Worm (Caenorhabditis elegans) whole organism, L4 larva: Measurements from ENCODE around the gene F59B10.5.

Experiments
- F10B5.3 ChIP-seq: sonication (generic microtip); optimal IDR thresholded peaks from 2 replicates; lab custom pipeline; 2016; ENCODE audit warnings: mild to moderate bottlenecking, missing genetic modification characterization, missing compliant biosample characterization
- F49E8.2 ChIP-seq: sonication (generic microtip); optimal IDR thresholded peaks from 2 replicates; lab custom pipeline; 2016; ENCODE audit warnings: missing compliant biosample characterization, mild to moderate bottlenecking, missing genetic modification characterization, borderline replicate concordance
- T26A8.4 ChIP-seq: fragments of 200-800 bp; sonication (Bioruptor generic); IDR thresholded peaks from 2 replicates; pipeline ENCODE4 v1.3.6; 2022; ENCODE audit warnings: missing genetic modification characterization, missing compliant biosample characterization
- ZK337.2 ChIP-seq: fragments of 200-800 bp; sonication (Bioruptor generic); IDR thresholded peaks from 2 replicates; pipeline ENCODE4 v1.3.6; 2022; ENCODE audit warnings: missing genetic modification reagents, missing genetic modification characterization, missing compliant biosample characterization
- aha-1 ChIP-seq: fragments of 150-350 bp; peaks from one replicate; lab custom pipeline; 2014; ENCODE audit warnings: missing biosample characterization, missing genetic modification characterization
- ama-1 ChIP-seq: fragments of 150-350 bp; optimal IDR thresholded peaks from 2 replicates; lab custom pipeline; 2014; ENCODE audit warnings: inconsistent platforms, mixed read lengths
- ceh-82 ChIP-seq: sonication (generic microtip); optimal IDR thresholded peaks from 2 replicates; lab custom pipeline; 2017; ENCODE audit warnings: missing biosample characterization, missing genetic modification characterization
- daf-12 ChIP-seq: fragments of 150-350 bp; optimal IDR thresholded peaks from 2 replicates; lab custom pipeline; 2014; ENCODE audit warnings: missing biosample characterization, missing genetic modification reagents, missing genetic modification characterization
- dmd-6 ChIP-seq: fragments of 200-800 bp; sonication (Bioruptor generic); IDR thresholded peaks from 2 replicates; pipeline ENCODE4 v1.3.6; 2022; ENCODE audit warnings: missing genetic modification reagents, missing genetic modification characterization, missing compliant biosample characterization
- dmd-9 ChIP-seq: fragments of 200-800 bp; sonication (Bioruptor generic); IDR thresholded peaks from 2 replicates; pipeline ENCODE4 v1.3.6; 2022; ENCODE audit warnings: missing genetic modification reagents, missing genetic modification characterization, missing compliant biosample characterization
- duxl-1 ChIP-seq: sonication (generic microtip); optimal IDR thresholded peaks from 2 replicates; lab custom pipeline; 2016; ENCODE audit warnings: mild to moderate bottlenecking, missing genetic modification characterization, moderate library complexity, missing compliant biosample characterization; ENCODE audit not compliant: poor library complexity
- dve-1 ChIP-seq: sonication (generic microtip); optimal IDR thresholded peaks from 2 replicates; lab custom pipeline; 2017; ENCODE audit warnings: antibody characterized with exemption, mild to moderate bottlenecking, missing genetic modification characterization, missing compliant biosample characterization; ENCODE audit not compliant: insufficient read depth
- fos-1 ChIP-seq: fragments of 150-350 bp; optimal IDR thresholded peaks from 2 replicates; lab custom pipeline; 2014; ENCODE audit warnings: missing biosample characterization, missing genetic modification characterization
- hif-1 ChIP-seq, 2 experiments: sonication (generic microtip); optimal IDR thresholded peaks; 2 replicates each; lab custom pipeline; 2016 to 2017; ENCODE audit warnings: missing compliant biosample characterization in 2 of 2, missing genetic modification characterization in 2 of 2, missing genetic modification reagents in 2 of 2, missing genotype in 2 of 2, mild to moderate bottlenecking in 1 of 2
- hlh-30 ChIP-seq: sonication (generic microtip); optimal IDR thresholded peaks from 2 replicates; lab custom pipeline; 2017; ENCODE audit warnings: antibody characterized with exemption, mild to moderate bottlenecking, missing genetic modification characterization, missing compliant biosample characterization; ENCODE audit not compliant: insufficient read depth
- hmg-1.1 ChIP-seq: fragments of 200-800 bp; sonication (Bioruptor generic); IDR thresholded peaks from 2 replicates; pipeline ENCODE4 v1.3.6; 2022; ENCODE audit warnings: missing genetic modification reagents, missing genetic modification characterization, missing compliant biosample characterization
- lim-7 ChIP-seq: fragments of 200-800 bp; sonication (Bioruptor generic); IDR thresholded peaks from 2 replicates; pipeline ENCODE4 v1.3.6; 2022; ENCODE audit warnings: missing genetic modification characterization, missing compliant biosample characterization
- lin-1 ChIP-seq: fragments of 200-800 bp; sonication (Bioruptor generic); IDR thresholded peaks from 2 replicates; pipeline ENCODE4 v1.3.6; 2022; ENCODE audit warnings: missing genetic modification reagents, missing genetic modification characterization, missing compliant biosample characterization
- lin-15B ChIP-seq: fragments of 150-350 bp; sonication (generic microtip); optimal IDR thresholded peaks from 3 replicates; lab custom pipeline; 2014; ENCODE audit warnings: missing biosample characterization, missing genetic modification characterization
- lin-29 ChIP-seq: fragments of 200-800 bp; sonication (Bioruptor generic); IDR thresholded peaks from 2 replicates; pipeline ENCODE4 v1.3.6; 2022; ENCODE audit warnings: missing genetic modification reagents, missing genetic modification characterization, missing compliant biosample characterization
- lir-3 ChIP-seq: sonication (generic microtip); optimal IDR thresholded peaks from 2 replicates; lab custom pipeline; 2016; ENCODE audit warnings: mild to moderate bottlenecking, missing genetic modification characterization, missing compliant biosample characterization
- lsy-2 ChIP-seq, 2 experiments: fragments of 150-350 bp in 1 of 2; sonication (generic microtip) in 1 of 2; optimal IDR thresholded peaks; 2 replicates each; lab custom pipeline; 2014 to 2017; ENCODE audit warnings: missing biosample characterization in 2 of 2, missing genetic modification characterization in 2 of 2
- madf-5 ChIP-seq, 2 experiments: fragments of 200-800 bp; sonication (Bioruptor generic); IDR thresholded peaks; 2 replicates each; pipeline ENCODE4 v1.3.6; 2022; ENCODE audit warnings: missing compliant biosample characterization in 2 of 2, missing genetic modification characterization in 2 of 2
- madf-9 ChIP-seq: fragments of 200-800 bp; sonication (Bioruptor generic); conservative IDR thresholded peaks from 2 replicates; pipeline ENCODE4 v1.3.6; 2022; ENCODE audit warnings: missing genetic modification reagents, missing genetic modification characterization, missing compliant biosample characterization
- mdl-1 ChIP-seq, 2 experiments: fragments of 150-350 bp in 1 of 2; sonication (generic microtip) in 1 of 2; optimal IDR thresholded peaks; 2 replicates each; lab custom pipeline; 2014 to 2017; ENCODE audit warnings: missing biosample characterization in 2 of 2, missing genetic modification characterization in 2 of 2
- mep-1 ChIP-seq: fragments of 150-350 bp; sonication (generic microtip); optimal IDR thresholded peaks from 3 replicates; lab custom pipeline; 2014; ENCODE audit warnings: missing biosample characterization, missing genetic modification characterization
- mxl-3 ChIP-seq: fragments of 200-800 bp; sonication (Bioruptor generic); optimal IDR thresholded peaks from 2 replicates; lab custom pipeline; 2018; ENCODE audit warnings: mild to moderate bottlenecking, missing genetic modification characterization, missing compliant biosample characterization
- nhr-11 ChIP-seq: fragments of 150-350 bp; optimal IDR thresholded peaks from 2 replicates; lab custom pipeline; 2014; ENCODE audit warnings: missing biosample characterization, missing genetic modification characterization
- nhr-25 ChIP-seq: sonication (generic microtip); optimal IDR thresholded peaks from 2 replicates; lab custom pipeline; 2017; ENCODE audit warnings: missing genetic modification characterization, mild to moderate bottlenecking, missing compliant biosample characterization, antibody characterized with exemption, moderate library complexity, borderline replicate concordance; ENCODE audit not compliant: insufficient read depth
- nhr-28 ChIP-seq: fragments of 150-350 bp; optimal IDR thresholded peaks from 2 replicates; lab custom pipeline; 2014; ENCODE audit warnings: missing biosample characterization, missing genetic modification characterization
- nhr-41 ChIP-seq: fragments of 200-800 bp; sonication (Bioruptor generic); IDR thresholded peaks from 2 replicates; pipeline ENCODE4 v1.3.6; 2022; ENCODE audit warnings: missing genetic modification reagents, missing genetic modification characterization, missing compliant biosample characterization
- nhr-42 ChIP-seq: fragments of 200-800 bp; sonication (Bioruptor generic); IDR thresholded peaks from 2 replicates; pipeline ENCODE4 v1.3.6; 2022; ENCODE audit warnings: missing genetic modification characterization, missing compliant biosample characterization
- nhr-48 ChIP-seq: sonication (generic microtip); optimal IDR thresholded peaks from 2 replicates; lab custom pipeline; 2016; ENCODE audit warnings: mild to moderate bottlenecking, missing genetic modification characterization, missing compliant biosample characterization
- saeg-2 ChIP-seq: fragments of 200-800 bp; sonication (Bioruptor generic); IDR thresholded peaks from 2 replicates; pipeline ENCODE4 v1.3.6; 2022; ENCODE audit warnings: missing genetic modification reagents, missing genetic modification characterization, missing compliant biosample characterization
- sdz-12 ChIP-seq: fragments of 200-800 bp; sonication (Bioruptor generic); optimal IDR thresholded peaks from 2 replicates; lab custom pipeline; 2018; ENCODE audit warnings: mild to moderate bottlenecking, missing genetic modification characterization, missing compliant biosample characterization
- set-16 ChIP-seq: fragments of 200-800 bp; sonication (Bioruptor generic); IDR thresholded peaks from 2 replicates; pipeline ENCODE4 v1.3.6; 2022; ENCODE audit warnings: missing genetic modification reagents, missing genetic modification characterization, missing compliant biosample characterization
- skn-1 ChIP-seq: fragments of 150-350 bp; optimal IDR thresholded peaks from 2 replicates; lab custom pipeline; 2014; ENCODE audit warnings: missing biosample characterization, missing genetic modification characterization
- snpc-1.2 ChIP-seq: fragments of 200-800 bp; sonication (Bioruptor generic); IDR thresholded peaks from 2 replicates; pipeline ENCODE4 v1.3.6; 2022; ENCODE audit warnings: missing genetic modification reagents, missing genetic modification characterization, missing compliant biosample characterization
- spr-1 ChIP-seq: sonication (generic microtip); optimal IDR thresholded peaks from 2 replicates; lab custom pipeline; 2016; ENCODE audit warnings: mild to moderate bottlenecking, missing genetic modification characterization, missing compliant biosample characterization
- spr-3 ChIP-seq: fragments of 200-800 bp; sonication (Bioruptor generic); optimal IDR thresholded peaks from 2 replicates; lab custom pipeline; 2018; ENCODE audit warnings: mild to moderate bottlenecking, missing genetic modification characterization, missing compliant biosample characterization
- unc-62 ChIP-seq, 3 experiments: fragments of 150-350 bp in 1 of 3; sonication (generic microtip); optimal IDR thresholded peaks in 2 of 3; peaks in 1 of 3; 1 replicate in 1 of 3; 2 replicates in 2 of 3; lab custom pipeline; 2014 to 2017; ENCODE audit warnings: missing biosample characterization in 3 of 3, missing genetic modification characterization in 3 of 3, missing genetic modification reagents in 3 of 3, missing genotype in 1 of 3
- vab-7 ChIP-seq: fragments of 200-800 bp; sonication (Bioruptor generic); IDR thresholded peaks from 2 replicates; pipeline ENCODE4 v1.3.6; 2022; ENCODE audit warnings: missing genetic modification reagents, missing genetic modification characterization, missing compliant biosample characterization
- zfp-2 ChIP-seq: sonication (generic microtip); optimal IDR thresholded peaks from 2 replicates; lab custom pipeline; 2016; ENCODE audit warnings: mild to moderate bottlenecking, missing genetic modification characterization, missing compliant biosample characterization
- zip-11 ChIP-seq: fragments of 200-800 bp; sonication (Bioruptor generic); IDR thresholded peaks from 2 replicates; pipeline ENCODE4 v1.3.6; 2022; ENCODE audit warnings: missing genetic modification characterization, missing compliant biosample characterization
- zip-2 ChIP-seq: fragments of 150-350 bp; optimal IDR thresholded peaks from 2 replicates; lab custom pipeline; 2014; ENCODE audit warnings: missing biosample characterization, missing genetic modification characterization
- ztf-7 ChIP-seq: fragments of 150-350 bp; optimal IDR thresholded peaks from 2 replicates; lab custom pipeline; 2014; ENCODE audit warnings: missing biosample characterization, missing genetic modification characterization

Gene F59B10.5

ce11 chrII:10501578-10501977 lies 21.9 kb downstream of the F59B10.5 start (continued):
- TF ChIP-seq nhr-25 (tag; lab: Kevin White, UChicago) (peak; percentile 77), hif-1 (tag; optimal IDR thresholded peaks at IDR 0.05; lab: Kevin White, UChicago) (peak in 1 of 2 experiments; percentile 38), dmd-6 (no peak), mxl-3 (GFP tag; lab: Kevin White, UChicago) (peak; percentile 91), hlh-30 (peak; percentile 87), lsy-2 (tag; optimal IDR thresholded peaks at IDR 0.05; lab: Kevin White, UChicago) (peak; percentile 44 to 52), aha-1 (tag; lab: Kevin White, UChicago) (peak; percentile 92), dve-1 (tag; lab: Kevin White, UChicago) (no peak), mdl-1 (tag; optimal IDR thresholded peaks at IDR 0.05; lab: Kevin White, UChicago) (peak in 1 of 2 experiments; percentile 86), nhr-42 (GFP tag; lab: Robert Waterston, UW) (0 out of 2 replicates have a peak, but pooled peaks have one; percentile 5), hmg-1.1 (GFP tag; lab: Robert Waterston, UW) (peak; percentile 50; the same call in 1 of the 2 replicates), nhr-28 (peak; percentile 64), snpc-1.2 (GFP tag; lab: Robert Waterston, UW) (no peak), unc-62 (GFP tag; optimal IDR thresholded peaks at IDR 0.05 in 1 of 2; lab: Kevin White, UChicago) (peak in 1 of 2 experiments; percentile 75), unc-62 (tag; optimal IDR thresholded peaks at IDR 0.05; lab: Kevin White, UChicago) (no peak), T26A8.4 (no peak; the same call in 1 of the 2 replicates)

ce11 chrII:10500674-10501073 lies 22.8 kb downstream of the F59B10.5 start:
- TF ChIP-seq saeg-2, result no peak
- TF ChIP-seq ztf-7 (tag; lab: Kevin White, UChicago), result no peak
- no peak for TF ChIP-seq lim-7
- TF ChIP-seq daf-12 (tag; lab: Kevin White, UChicago), result no peak
- TF ChIP-seq hlh-30, result no peak
- TF ChIP-seq dmd-9, result no peak
- no peak for TF ChIP-seq lsy-2 (tag; optimal IDR thresholded peaks at IDR 0.05; lab: Kevin White, UChicago)
- TF ChIP-seq duxl-1, result peak; percentile 8
- TF ChIP-seq nhr-48, result no peak
- no peak for TF ChIP-seq madf-5 (GFP tag; IDR thresholded peaks at IDR 0.05; lab: Robert Waterston, UW)
- no peak for TF ChIP-seq ZK337.2 (GFP tag; lab: Robert Waterston, UW)
- TF ChIP-seq nhr-41 (GFP tag; lab: Robert Waterston, UW), result no peak
- TF ChIP-seq mep-1 (tag; lab: Kevin White, UChicago), result peak; percentile 5
- no peak for TF ChIP-seq lin-1 (GFP tag; lab: Robert Waterston, UW)
- TF ChIP-seq lin-15B (tag; lab: Kevin White, UChicago), result no peak
- TF ChIP-seq hif-1 (tag; optimal IDR thresholded peaks at IDR 0.05; lab: Kevin White, UChicago), result no peak
- TF ChIP-seq zip-11 (GFP tag; lab: Robert Waterston, UW), result no peak
- TF ChIP-seq set-16 (GFP tag; lab: Robert Waterston, UW), result no peak
- no peak for TF ChIP-seq ama-1 (lab: Kevin White, UChicago)
- TF ChIP-seq sdz-12 (GFP tag; lab: Kevin White, UChicago), result no peak
- TF ChIP-seq lir-3 (tag; lab: Kevin White, UChicago), result no peak
- no peak for TF ChIP-seq skn-1 (tag; lab: Kevin White, UChicago)
- no peak for TF ChIP-seq ceh-82 (tag; lab: Kevin White, UChicago)
- no peak for TF ChIP-seq spr-3
- peak; percentile 19 for TF ChIP-seq nhr-28
- TF ChIP-seq unc-62 (GFP tag; optimal IDR thresholded peaks at IDR 0.05 in 1 of 2; lab: Kevin White, UChicago), result peak in 1 of 2 experiments; percentile 54
- no peak for TF ChIP-seq unc-62 (tag; optimal IDR thresholded peaks at IDR 0.05; lab: Kevin White, UChicago)

DNA sequence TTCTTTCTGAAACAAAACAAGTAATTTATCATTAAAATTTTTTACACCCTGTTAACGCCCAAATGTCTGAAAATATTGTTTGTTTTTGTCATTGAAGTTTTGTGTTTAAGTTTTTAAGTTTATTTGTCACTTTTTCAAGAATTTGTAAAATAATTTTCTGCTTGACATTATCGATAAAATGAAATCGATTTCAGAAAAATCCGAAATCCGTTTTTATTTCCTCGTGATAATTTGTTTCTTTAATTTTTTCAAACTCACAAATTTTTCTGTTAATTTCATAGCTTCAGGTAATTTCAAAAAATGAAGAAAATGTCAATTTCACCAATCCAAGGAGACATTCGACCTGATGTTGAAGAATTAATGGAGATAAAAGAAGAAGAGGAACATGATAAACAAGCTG lies 27.6 kb downstream of the F59B10.5 start, which contains the start of gene ZK666.12:
Gene ZK666.12 (plus strand): TSS at position 301 of the 400 bp plus-strand sequence.
- no peak for TF ChIP-seq fos-1 (tag; lab: Kevin White, UChicago)
- no peak for TF ChIP-seq vab-7 (GFP tag; lab: Robert Waterston, UW)
- no peak for TF ChIP-seq zip-2 (tag; lab: Kevin White, UChicago)
- TF ChIP-seq hmg-1.1 (GFP tag; lab: Robert Waterston, UW), result no peak
- TF ChIP-seq nhr-28, result no peak
- no peak for TF ChIP-seq lin-29 (GFP tag; lab: Robert Waterston, UW)
- TF ChIP-seq F49E8.2 (tag; lab: Kevin White, UChicago), result no peak
- no peak for TF ChIP-seq zfp-2
- no peak for TF ChIP-seq nhr-11 (tag; lab: Kevin White, UChicago)
- no peak for TF ChIP-seq duxl-1
- no peak for TF ChIP-seq mdl-1 (tag; optimal IDR thresholded peaks at IDR 0.05; lab: Kevin White, UChicago)
- no peak for TF ChIP-seq F10B5.3 (tag; lab: Kevin White, UChicago)
- no peak for TF ChIP-seq madf-9 (GFP tag; lab: Robert Waterston, UW)
- TF ChIP-seq spr-1, result no peak
- TF ChIP-seq, all 104 proteins: peak for 0
